Worm (Caenorhabditis elegans): ENCODE measurements around the gene F23H11.2.

ce11 chrIII:879634-880033, 15.9 kb upstream of the F23H11.2 start, which contains the start of the genes T24C4.5 and ucr-2.3:
- TF ChIP-seq ama-1 (optimal IDR thresholded peaks at IDR 0.05) (no peak), tbx-2 (tag; optimal IDR thresholded peaks at IDR 0.05) (no peak), snpc-4 (tag; optimal IDR thresholded peaks at IDR 0.05) (no peak), nhr-77 (tag; optimal IDR thresholded peaks at IDR 0.05) (no peak), unc-62 (GFP tag; optimal IDR thresholded peaks at IDR 0.05) (no peak), nhr-12 (tag; optimal IDR thresholded peaks at IDR 0.05) (no peak), elt-3 (tag; optimal IDR thresholded peaks at IDR 0.05) (no peak), lin-39 (tag; optimal IDR thresholded peaks at IDR 0.05) (no peak), nfya-1 (tag; optimal IDR thresholded peaks at IDR 0.05; ENCODE audit: insufficient read depth) (no peak), daf-12 (tag; optimal IDR thresholded peaks at IDR 0.05) (no peak), lin-15B (tag; optimal IDR thresholded peaks at IDR 0.05) (no peak), ceh-82 (tag; optimal IDR thresholded peaks at IDR 0.05) (no peak), sea-2 (GFP tag; optimal IDR thresholded peaks at IDR 0.05) (no peak)

Measured in whole organism, L3 larva.